Worm (Caenorhabditis elegans) whole organism, early embryonic: ENCODE measurements around the gene gpx-5.

ENCODE experiments used
- B0310.2 ChIP-seq: sonication (generic microtip); optimal IDR thresholded peaks from 2 replicates; lab custom pipeline; 2016; ENCODE audit warnings: mild to moderate bottlenecking, missing genetic modification characterization, missing compliant biosample characterization
- F13C5.2 ChIP-seq: sonication (generic microtip); optimal IDR thresholded peaks from 2 replicates; lab custom pipeline; 2017; ENCODE audit warnings: mild to moderate bottlenecking, missing genetic modification characterization, inconsistent platforms, missing compliant biosample characterization
- aly-1 ChIP-seq: sonication (generic microtip); optimal IDR thresholded peaks from 2 replicates; lab custom pipeline; 2016; ENCODE audit warnings: missing genetic modification characterization, missing compliant biosample characterization
- ama-1 ChIP-seq: fragments of 150-350 bp; optimal IDR thresholded peaks from 2 replicates; lab custom pipeline; 2014
- ceh-13 ChIP-seq: fragments of 200-800 bp; sonication (Bioruptor generic); optimal IDR thresholded peaks from 2 replicates; lab custom pipeline; 2018; ENCODE audit warnings: mild to moderate bottlenecking, missing genetic modification characterization, missing compliant biosample characterization
- ceh-36 ChIP-seq: sonication (generic microtip); optimal IDR thresholded peaks from 2 replicates; lab custom pipeline; 2016; ENCODE audit warnings: missing genetic modification characterization, inconsistent platforms, missing compliant biosample characterization
- ets-7 ChIP-seq: sonication (generic microtip); optimal IDR thresholded peaks from 2 replicates; lab custom pipeline; 2016; ENCODE audit warnings: missing genotype, missing genetic modification characterization, missing compliant biosample characterization
- flt-1 ChIP-seq: fragments of 200-800 bp; sonication (Bioruptor generic); IDR thresholded peaks from 2 replicates; pipeline ENCODE4 v1.3.6; 2022; ENCODE audit warnings: missing genetic modification characterization, missing compliant biosample characterization
- hmbx-1 ChIP-seq: sonication (generic microtip); optimal IDR thresholded peaks from 2 replicates; lab custom pipeline; 2016; ENCODE audit warnings: mild to moderate bottlenecking, missing genetic modification characterization, missing compliant biosample characterization
- hmg-4 ChIP-seq: fragments of 200-800 bp; sonication (Bioruptor generic); optimal IDR thresholded peaks from 2 replicates; lab custom pipeline; 2018; ENCODE audit warnings: mild to moderate bottlenecking, missing genetic modification characterization, missing compliant biosample characterization
- hnd-1 ChIP-seq: sonication (generic microtip); optimal IDR thresholded peaks from 2 replicates; lab custom pipeline; 2016; ENCODE audit warnings: missing genetic modification characterization, missing compliant biosample characterization
- pes-1 ChIP-seq: fragments of 200-800 bp; sonication (Bioruptor generic); IDR thresholded peaks from 2 replicates; pipeline ENCODE4 v1.3.6; 2022; ENCODE audit warnings: missing genetic modification reagents, missing genetic modification characterization, missing compliant biosample characterization
- scrt-1 ChIP-seq: fragments of 200-800 bp; sonication (Bioruptor generic); IDR thresholded peaks from 2 replicates; pipeline ENCODE4 v1.3.6; 2022; ENCODE audit warnings: missing genetic modification characterization, missing compliant biosample characterization
- sea-1 ChIP-seq: fragments of 200-800 bp; sonication (Bioruptor generic); conservative IDR thresholded peaks from 2 replicates; pipeline ENCODE4 v1.3.6; 2022; ENCODE audit warnings: missing genetic modification characterization, missing compliant biosample characterization
- tbx-11 ChIP-seq: fragments of 200-800 bp; sonication (Bioruptor generic); IDR thresholded peaks from 2 replicates; pipeline ENCODE4 v1.3.6; 2022; ENCODE audit warnings: missing genetic modification characterization, missing compliant biosample characterization
- tbx-37 ChIP-seq: fragments of 200-800 bp; sonication (Bioruptor generic); conservative IDR thresholded peaks from 2 replicates; pipeline ENCODE4 v1.3.6; 2022; ENCODE audit warnings: missing genetic modification reagents, missing genetic modification characterization, missing compliant biosample characterization
- tra-4 ChIP-seq: sonication (generic microtip); optimal IDR thresholded peaks from 2 replicates; lab custom pipeline; 2017; ENCODE audit warnings: missing genetic modification characterization, missing compliant biosample characterization

gpx-5 gene

DNA sequence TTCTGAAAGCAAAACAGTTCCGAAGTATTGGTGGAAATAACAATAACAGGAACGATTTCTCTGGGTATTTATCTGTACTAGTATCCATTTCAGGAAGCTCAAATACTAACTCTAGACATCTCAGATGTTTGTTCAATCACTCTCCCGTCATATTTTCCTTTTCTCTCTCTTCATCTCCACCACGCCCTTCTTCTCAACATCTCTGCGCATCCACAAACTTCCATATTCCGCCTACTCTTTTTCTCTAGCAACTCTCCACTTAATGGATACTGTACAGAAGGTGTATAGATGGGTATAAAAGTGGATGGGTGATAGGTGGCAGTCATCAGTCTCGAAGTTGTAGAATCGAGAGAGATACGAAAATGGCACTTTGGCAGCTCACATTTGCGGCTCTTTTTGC lies at the start of gene gpx-5:
gpx-5 (plus strand) TSS at position 336 of the 400 bp plus-strand sequence.
- TF ChIP-seq hmbx-1 (tag; lab: Kevin White, UChicago) (no peak), tbx-37 (no peak), ceh-13 (GFP tag; lab: Kevin White, UChicago) (no peak), sea-1 (GFP tag; lab: Robert Waterston, UW) (no peak), B0310.2 (tag; lab: Kevin White, UChicago) (no peak), pes-1 (no peak), aly-1 (tag; lab: Kevin White, UChicago) (no peak), tra-4 (tag; lab: Kevin White, UChicago) (no peak), ceh-36 (tag; lab: Kevin White, UChicago) (no peak), ama-1 (lab: Kevin White, UChicago) (no peak), hnd-1 (tag; lab: Kevin White, UChicago) (no peak), ets-7 (tag; lab: Kevin White, UChicago) (no peak), hmg-4 (GFP tag; lab: Kevin White, UChicago) (no peak), F13C5.2 (tag; lab: Kevin White, UChicago) (no peak), scrt-1 (GFP tag; lab: Robert Waterston, UW) (no peak), flt-1 (GFP tag; lab: Robert Waterston, UW) (no peak)

DNA sequence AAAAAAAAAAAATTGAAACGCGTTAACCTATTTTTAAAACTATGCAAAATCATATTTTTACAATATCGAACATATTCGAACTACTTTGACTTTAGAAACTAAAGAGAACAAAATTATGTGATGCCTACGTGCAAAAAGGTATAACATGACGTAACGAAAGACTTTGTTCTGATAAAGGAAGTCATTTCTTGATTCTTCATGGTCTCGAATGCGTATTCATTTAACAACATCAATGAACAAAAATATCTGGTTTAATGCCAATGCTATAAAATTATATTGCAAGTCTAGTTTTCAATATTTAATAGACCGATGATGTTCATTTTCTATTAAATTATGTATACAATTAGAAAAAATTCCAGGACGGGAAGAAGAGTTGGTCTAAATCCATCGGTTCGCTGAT lies 48.5 kb upstream of the gpx-5 start:
- TF ChIP-seq hnd-1 (tag; lab: Kevin White, UChicago): no peak
- TF ChIP-seq ceh-36 (tag; lab: Kevin White, UChicago): no peak
- TF ChIP-seq B0310.2 (tag; lab: Kevin White, UChicago): no peak
- no peak for TF ChIP-seq tbx-11 (GFP tag; lab: Robert Waterston, UW)
- no peak for TF ChIP-seq hmg-4 (GFP tag; lab: Kevin White, UChicago)
- TF ChIP-seq pes-1: no peak
- TF ChIP-seq tra-4 (tag; lab: Kevin White, UChicago): no peak
- TF ChIP-seq flt-1 (GFP tag; lab: Robert Waterston, UW): no peak

DNA sequence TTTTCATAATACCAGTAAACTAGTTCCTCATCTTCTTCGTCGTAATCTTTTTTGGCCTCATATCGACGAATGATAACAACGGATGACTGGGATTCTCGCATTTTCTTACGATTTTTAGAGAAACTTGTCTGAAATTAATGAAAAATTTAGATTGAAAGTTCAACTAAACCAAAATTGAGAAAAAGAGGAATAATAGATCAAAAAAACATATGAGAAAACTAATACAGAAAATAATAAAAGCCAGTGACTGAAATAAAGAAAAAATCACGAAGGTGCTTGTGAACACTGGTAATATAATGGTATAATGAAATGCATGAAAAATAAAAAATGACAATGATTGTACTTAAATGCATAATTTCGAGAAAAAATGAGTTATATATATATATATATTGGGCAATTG lies 47.8 kb upstream of the gpx-5 start, which contains the start of gene C07B5.8:
C07B5.8 (minus strand) TSS at position 101 of the 400 bp plus-strand sequence.
- no peak for TF ChIP-seq flt-1 (GFP tag; lab: Robert Waterston, UW)
- TF ChIP-seq tbx-11 (GFP tag; lab: Robert Waterston, UW): no peak
- TF ChIP-seq pes-1: no peak
- no peak for TF ChIP-seq ets-7 (tag; lab: Kevin White, UChicago)
- no peak for TF ChIP-seq hnd-1 (tag; lab: Kevin White, UChicago)
- TF ChIP-seq ceh-36 (tag; lab: Kevin White, UChicago): no peak
- no peak for TF ChIP-seq sea-1 (GFP tag; lab: Robert Waterston, UW)
- no peak for TF ChIP-seq ceh-13 (GFP tag; lab: Kevin White, UChicago)
- no peak for TF ChIP-seq F13C5.2 (tag; lab: Kevin White, UChicago)
- TF ChIP-seq ama-1 (lab: Kevin White, UChicago): no peak
- no peak for TF ChIP-seq hmbx-1 (tag; lab: Kevin White, UChicago)
- no peak for TF ChIP-seq B0310.2 (tag; lab: Kevin White, UChicago)
- TF ChIP-seq hmg-4 (GFP tag; lab: Kevin White, UChicago): no peak

DNA sequence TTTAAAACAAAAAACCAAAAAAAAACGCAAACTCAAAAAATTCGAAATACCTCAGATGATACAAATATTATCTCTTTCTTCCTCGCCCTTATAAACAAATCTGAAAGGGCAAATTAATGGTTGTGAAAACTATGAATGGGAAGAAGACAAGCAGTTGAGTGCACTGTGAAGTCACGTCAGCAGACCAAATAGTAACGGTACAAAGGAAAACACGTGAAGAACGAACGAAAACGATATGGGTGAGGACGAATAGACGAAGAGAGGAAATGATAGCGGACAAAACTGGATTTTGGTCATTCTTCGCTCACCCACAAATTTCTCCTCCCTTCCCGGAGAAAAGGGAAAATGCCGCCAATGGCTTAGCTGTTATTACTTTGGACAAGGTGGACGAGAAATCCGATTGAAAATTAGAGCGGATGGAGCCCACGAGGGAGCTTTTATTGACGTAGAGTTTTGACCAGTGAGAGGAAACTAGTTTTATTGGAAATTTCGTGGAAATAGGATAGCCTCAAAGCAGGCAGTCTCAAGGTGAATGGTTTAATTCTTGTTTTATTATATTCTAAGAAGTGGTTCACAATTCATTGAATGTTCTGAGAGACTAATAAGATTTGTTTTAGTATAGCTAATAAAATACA lies 46.8 kb upstream of the gpx-5 start:
- TF ChIP-seq tbx-11 (GFP tag; lab: Robert Waterston, UW) (no peak), pes-1 (no peak), ets-7 (tag; lab: Kevin White, UChicago) (no peak), F13C5.2 (tag; lab: Kevin White, UChicago) (no peak), tbx-37 (no peak), ama-1 (lab: Kevin White, UChicago) (no peak)

DNA sequence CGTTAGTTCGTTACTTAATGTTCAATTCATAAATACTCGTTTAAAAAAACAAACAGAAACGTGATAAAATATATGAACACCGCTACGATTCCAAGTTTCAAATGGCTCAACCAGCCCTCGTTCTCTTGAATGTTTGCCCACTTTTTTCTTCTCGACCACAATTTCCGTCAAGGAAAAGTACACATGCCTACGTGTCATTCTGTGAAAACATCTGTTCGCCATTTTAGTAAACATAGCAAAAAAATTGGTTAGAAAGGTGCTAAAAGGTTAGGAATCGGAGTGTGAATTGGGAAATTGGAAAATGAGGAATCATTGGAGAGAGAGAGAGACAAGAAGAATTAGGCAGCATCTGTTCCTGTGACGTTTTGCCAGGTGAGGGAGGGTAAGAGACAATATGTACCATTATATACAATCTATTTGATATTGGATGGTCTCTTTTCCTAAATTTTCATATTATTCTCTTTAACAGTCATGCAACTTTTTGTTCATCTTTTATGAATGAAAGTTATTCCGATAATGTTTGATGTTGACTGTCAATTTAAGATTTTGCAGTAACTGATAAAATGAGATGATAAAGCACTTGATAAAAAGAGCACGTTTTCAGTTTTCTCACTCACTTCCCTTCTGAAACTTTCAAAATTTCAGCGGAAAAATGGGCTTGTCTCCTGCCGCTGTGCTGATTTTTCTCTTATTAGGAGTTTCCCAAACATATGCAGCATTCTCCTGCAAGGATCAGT lies 45.0 kb upstream of the gpx-5 start, which contains the start of gene nuc-1:
nuc-1 (plus strand) TSS at position 612 of the 737 bp plus-strand sequence.
- TF ChIP-seq hmbx-1 (tag; lab: Kevin White, UChicago): no peak
- no peak for TF ChIP-seq hmg-4 (GFP tag; lab: Kevin White, UChicago)
- no peak for TF ChIP-seq tra-4 (tag; lab: Kevin White, UChicago)

DNA sequence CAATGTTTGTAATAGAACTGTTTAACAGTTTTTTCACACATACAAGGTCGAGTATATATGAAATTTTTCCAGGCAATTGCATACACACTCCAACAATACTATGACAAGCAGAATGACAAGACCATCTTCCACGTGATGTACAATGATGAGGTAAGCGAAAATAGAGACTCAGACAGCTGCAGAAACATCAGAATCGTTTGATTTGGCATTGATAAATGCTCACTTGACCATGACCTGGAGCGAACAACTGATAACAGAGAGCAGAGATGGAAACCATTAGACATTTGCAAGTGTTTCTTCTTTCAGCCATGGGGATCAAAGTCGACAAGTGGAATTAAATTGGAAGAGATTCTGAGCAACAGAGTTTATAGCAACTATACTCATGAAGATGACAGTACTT lies 44.0 kb upstream of the gpx-5 start:
- TF ChIP-seq hmbx-1 (tag; lab: Kevin White, UChicago) (no peak), sea-1 (GFP tag; lab: Robert Waterston, UW) (no peak), B0310.2 (tag; lab: Kevin White, UChicago) (no peak), flt-1 (GFP tag; lab: Robert Waterston, UW) (no peak), scrt-1 (GFP tag; lab: Robert Waterston, UW) (no peak), aly-1 (tag; lab: Kevin White, UChicago) (no peak), tra-4 (tag; lab: Kevin White, UChicago) (no peak), ama-1 (lab: Kevin White, UChicago) (no peak)

DNA sequence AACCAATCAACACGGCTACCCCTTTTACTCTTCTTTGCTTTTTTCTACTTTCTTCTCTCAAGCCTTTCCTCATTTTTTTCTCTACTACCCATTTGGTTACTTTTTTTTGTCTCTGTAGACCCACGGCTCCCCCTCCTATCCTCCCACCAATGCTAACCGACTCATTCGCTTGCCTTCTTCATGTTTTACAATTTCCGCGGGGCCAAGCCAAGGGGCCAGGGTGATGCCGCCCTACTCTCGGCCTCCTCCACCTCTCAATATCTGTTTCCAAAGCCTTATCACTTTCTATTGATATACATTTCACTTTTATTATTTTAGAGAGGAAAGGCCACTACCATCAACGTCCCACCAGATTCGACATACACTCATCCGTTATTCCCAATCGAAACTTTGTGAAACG lies 41.1 kb upstream of the gpx-5 start, which contains the start of gene F49E2.5:
F49E2.5 (plus strand) TSS at position 301 of the 400 bp plus-strand sequence.
- TF ChIP-seq hmg-4 (GFP tag; lab: Kevin White, UChicago) (no peak), scrt-1 (GFP tag; lab: Robert Waterston, UW) (no peak), pes-1 (no peak), tra-4 (tag; lab: Kevin White, UChicago) (no peak), B0310.2 (tag; lab: Kevin White, UChicago) (no peak), sea-1 (GFP tag; lab: Robert Waterston, UW) (no peak), hmbx-1 (tag; lab: Kevin White, UChicago) (no peak), ama-1 (lab: Kevin White, UChicago) (no peak)
